Worm (Caenorhabditis elegans) whole organism, young adult: ENCODE data around the gene wrt-8.

Experiments used
- D2030.7 ChIP-seq: fragments of 200-800 bp; sonication (Bioruptor generic); IDR thresholded peaks from 2 replicates; pipeline ENCODE4 v1.3.6; 2022; ENCODE audit warnings: missing genetic modification reagents, missing genetic modification characterization, missing compliant biosample characterization
- F39B2.1 ChIP-seq: fragments of 200-800 bp; sonication (Bioruptor generic); IDR thresholded peaks from 2 replicates; pipeline ENCODE4 v1.3.6; 2022; ENCODE audit warnings: missing genetic modification reagents, missing genetic modification characterization, missing compliant biosample characterization
- T07F8.4 ChIP-seq: sonication (generic microtip); optimal IDR thresholded peaks from 2 replicates; lab custom pipeline; 2016; ENCODE audit warnings: mild to moderate bottlenecking, missing genetic modification characterization, moderate library complexity, missing compliant biosample characterization
- Y56A3A.18 ChIP-seq: fragments of 200-800 bp; sonication (Bioruptor generic); IDR thresholded peaks from 2 replicates; pipeline ENCODE4 v1.3.6; 2022; ENCODE audit warnings: missing genetic modification reagents, missing genetic modification characterization, missing compliant biosample characterization
- Y95B8A.8 ChIP-seq: fragments of 200-800 bp; sonication (Bioruptor generic); IDR thresholded peaks from 2 replicates; pipeline ENCODE4 v1.3.6; 2022; ENCODE audit warnings: missing genetic modification reagents, missing genetic modification characterization, missing compliant biosample characterization
- atf-7 ChIP-seq: sonication (generic microtip); optimal IDR thresholded peaks from 2 replicates; lab custom pipeline; 2017; ENCODE audit warnings: mild to moderate bottlenecking, missing genetic modification characterization, missing compliant biosample characterization
- attf-3 ChIP-seq: fragments of 200-800 bp; sonication (Bioruptor generic); conservative IDR thresholded peaks from 2 replicates; pipeline ENCODE4 v1.3.6; 2022; ENCODE audit warnings: missing genetic modification reagents, missing genetic modification characterization, missing compliant biosample characterization
- attf-5 ChIP-seq: fragments of 200-800 bp; sonication (Bioruptor generic); optimal IDR thresholded peaks from 2 replicates; lab custom pipeline; 2018; ENCODE audit warnings: mild to moderate bottlenecking, missing genetic modification characterization, missing compliant biosample characterization
- bed-2 ChIP-seq: fragments of 200-800 bp; sonication (Bioruptor generic); IDR thresholded peaks from 2 replicates; pipeline ENCODE4 v1.3.6; 2022; ENCODE audit warnings: missing genetic modification reagents, missing genetic modification characterization, missing compliant biosample characterization
- cebp-1 ChIP-seq, 2 experiments: fragments of 200-800 bp in 1 of 2; sonication (Bioruptor generic) in 1 of 2; sonication (generic microtip) in 1 of 2; IDR thresholded peaks in 1 of 2; optimal IDR thresholded peaks in 1 of 2; 2 replicates each; pipeline versions ENCODE4 v1.3.6 to Lab custom; 2017 to 2022; ENCODE audit warnings: missing compliant biosample characterization in 2 of 2, missing genetic modification characterization in 2 of 2, mild to moderate bottlenecking in 1 of 2, missing genetic modification reagents in 1 of 2, moderate library complexity in 1 of 2
- chd-7 ChIP-seq: sonication (generic microtip); optimal IDR thresholded peaks from 2 replicates; lab custom pipeline; 2016; ENCODE audit warnings: mild to moderate bottlenecking, missing genetic modification characterization, moderate library complexity, missing compliant biosample characterization
- gei-17 ChIP-seq: fragments of 200-800 bp; sonication (Bioruptor generic); optimal IDR thresholded peaks from 2 replicates; lab custom pipeline; 2018; ENCODE audit warnings: mild to moderate bottlenecking, missing genetic modification characterization, missing compliant biosample characterization
- hmg-1.2 ChIP-seq: fragments of 200-800 bp; sonication (Bioruptor generic); IDR thresholded peaks from 2 replicates; pipeline ENCODE4 v1.3.6; 2022; ENCODE audit warnings: missing genetic modification reagents, missing genetic modification characterization, missing compliant biosample characterization
- hmg-20 ChIP-seq: fragments of 200-800 bp; sonication (Bioruptor generic); IDR thresholded peaks from 2 replicates; pipeline ENCODE4 v1.3.6; 2022; ENCODE audit warnings: missing genetic modification reagents, missing genetic modification characterization, missing compliant biosample characterization
- hrde-1 ChIP-seq: sonication (generic microtip); optimal IDR thresholded peaks from 2 replicates; lab custom pipeline; 2016; ENCODE audit warnings: missing genetic modification characterization, mild to moderate bottlenecking, missing compliant biosample characterization, moderate library complexity, missing genotype, missing genetic modification reagents, borderline replicate concordance
- hsf-1 ChIP-seq: fragments of 200-800 bp; sonication (Bioruptor generic); IDR thresholded peaks from 2 replicates; pipeline ENCODE4 v1.3.6; 2022; ENCODE audit warnings: missing genetic modification reagents, missing genetic modification characterization, missing compliant biosample characterization
- let-607 ChIP-seq, 2 experiments: fragments of 200-800 bp in 1 of 2; sonication (Bioruptor generic) in 1 of 2; sonication (generic microtip) in 1 of 2; optimal IDR thresholded peaks; 2 replicates each; lab custom pipeline; 2016 to 2018; ENCODE audit warnings: mild to moderate bottlenecking in 2 of 2, missing compliant biosample characterization in 2 of 2, missing genetic modification characterization in 2 of 2, moderate library complexity in 2 of 2, missing genotype in 1 of 2
- lsl-1 ChIP-seq: fragments of 200-800 bp; sonication (Bioruptor generic); optimal IDR thresholded peaks from 2 replicates; lab custom pipeline; 2018; ENCODE audit warnings: mild to moderate bottlenecking, missing genetic modification characterization, moderate library complexity, missing compliant biosample characterization
- mel-28 ChIP-seq: sonication (generic microtip); optimal IDR thresholded peaks from 2 replicates; lab custom pipeline; 2016; ENCODE audit warnings: borderline replicate concordance, mild to moderate bottlenecking, missing genetic modification characterization, missing compliant biosample characterization
- nfya-1 ChIP-seq: sonication (generic microtip); optimal IDR thresholded peaks from 2 replicates; lab custom pipeline; 2017; ENCODE audit warnings: antibody characterized with exemption, missing compliant biosample characterization, missing genetic modification characterization, borderline replicate concordance; ENCODE audit not compliant: insufficient read depth
- nhr-179 ChIP-seq: sonication (generic microtip); optimal IDR thresholded peaks from 2 replicates; lab custom pipeline; 2016; ENCODE audit warnings: mild to moderate bottlenecking, missing genetic modification characterization, missing compliant biosample characterization
- nhr-80 ChIP-seq: sonication (generic microtip); optimal IDR thresholded peaks from 2 replicates; lab custom pipeline; 2016; ENCODE audit warnings: missing genetic modification characterization, missing compliant biosample characterization
- rcor-1 ChIP-seq: fragments of 200-800 bp; sonication (Bioruptor generic); IDR thresholded peaks from 2 replicates; pipeline ENCODE4 v1.3.6; 2022; ENCODE audit warnings: missing genetic modification reagents, missing genetic modification characterization, missing compliant biosample characterization
- sdz-38 ChIP-seq: sonication (generic microtip); optimal IDR thresholded peaks from 2 replicates; lab custom pipeline; 2016; ENCODE audit warnings: missing genotype, missing genetic modification characterization, missing compliant biosample characterization
- unc-62 ChIP-seq: fragments of 150-350 bp; optimal IDR thresholded peaks from 2 replicates; lab custom pipeline; 2014; ENCODE audit warnings: missing biosample characterization, missing genetic modification reagents, missing genetic modification characterization
- zim-3 ChIP-seq: sonication (generic microtip); optimal IDR thresholded peaks from 2 replicates; lab custom pipeline; 2017; ENCODE audit warnings: mild to moderate bottlenecking, missing genetic modification characterization, moderate library complexity, missing compliant biosample characterization
- ztf-22 ChIP-seq: fragments of 200-800 bp; sonication (Bioruptor generic); optimal IDR thresholded peaks from 2 replicates; lab custom pipeline; 2018; ENCODE audit warnings: mild to moderate bottlenecking, missing genetic modification characterization, moderate library complexity, missing compliant biosample characterization
- ztf-25 ChIP-seq: fragments of 200-800 bp; sonication (Bioruptor generic); IDR thresholded peaks from 2 replicates; pipeline ENCODE4 v1.3.6; 2022; ENCODE audit warnings: missing genetic modification reagents, missing genetic modification characterization, missing compliant biosample characterization
- ztf-26 ChIP-seq: sonication (generic microtip); optimal IDR thresholded peaks from 2 replicates; lab custom pipeline; 2017; ENCODE audit warnings: missing genetic modification characterization, missing compliant biosample characterization
- ztf-28 ChIP-seq: fragments of 200-800 bp; sonication (Bioruptor generic); IDR thresholded peaks from 2 replicates; pipeline ENCODE4 v1.3.6; 2022; ENCODE audit warnings: missing genetic modification reagents, missing genetic modification characterization, missing compliant biosample characterization
- ztf-6 ChIP-seq: fragments of 200-800 bp; sonication (Bioruptor generic); IDR thresholded peaks from 2 replicates; pipeline ENCODE4 v1.3.6; 2022; ENCODE audit warnings: missing genetic modification reagents, missing genetic modification characterization, missing compliant biosample characterization

The wrt-8 gene

DNA sequence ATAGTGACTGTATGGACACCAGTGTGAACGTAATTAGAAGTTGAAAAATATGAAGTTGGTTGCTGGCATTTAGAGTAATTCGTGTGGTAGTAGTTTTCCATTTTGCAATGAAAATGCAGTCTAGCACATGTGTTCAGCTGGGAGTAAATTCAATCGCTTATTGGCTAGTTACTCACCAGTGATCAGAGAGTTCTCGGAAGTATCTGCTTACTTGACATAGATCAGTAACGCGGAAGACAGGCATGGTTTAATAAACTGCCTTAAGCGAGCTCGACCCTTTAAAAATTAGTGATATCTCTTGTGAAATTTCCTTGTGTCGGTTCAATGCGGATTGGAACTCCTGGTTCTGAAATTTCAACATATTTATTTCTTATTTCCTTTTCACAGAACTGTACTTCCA is 31.8 kb upstream of the wrt-8 start, which contains the start of gene srh-52 (continued):
- no peak for TF ChIP-seq attf-5
- TF ChIP-seq chd-7 (tag; lab: Kevin White, UChicago): no peak
- no peak for TF ChIP-seq attf-3 (GFP tag; lab: Robert Waterston, UW)
- TF ChIP-seq, all 124 proteins: peak for 0

- TF ChIP-seq nhr-179 (tag; lab: Kevin White, UChicago): no peak
These were observed 25.3 kb upstream of the wrt-8 start, which contains the start of gene nhr-269 for ce11 chrV:15369707-15370106. Gene nhr-269, minus strand, starts transcription at chrV:15369807.

DNA sequence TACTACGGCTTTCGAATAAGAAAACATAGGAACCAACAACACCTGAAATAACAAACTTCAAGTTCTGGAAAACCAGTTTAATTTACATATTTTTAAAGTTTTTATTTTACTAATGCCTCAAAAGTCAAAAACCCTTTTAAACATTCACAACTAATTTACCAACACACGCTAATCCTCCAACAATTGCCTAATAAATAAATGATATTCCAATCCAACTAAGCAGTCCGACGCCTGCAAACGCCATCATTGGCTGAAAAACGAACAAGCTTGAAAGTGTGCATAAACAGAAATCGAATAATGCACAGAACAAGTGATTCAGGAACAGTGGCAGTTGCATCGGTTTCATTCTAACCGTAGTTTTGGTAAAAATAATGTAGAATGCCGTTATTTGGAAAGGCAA is 23.4 kb upstream of the wrt-8 start:
- no peak for TF ChIP-seq nfya-1
- no peak for TF ChIP-seq Y95B8A.8 (GFP tag; lab: Robert Waterston, UW)
- no peak for TF ChIP-seq F39B2.1
- TF ChIP-seq ztf-28 (GFP tag; lab: Robert Waterston, UW): no peak
- no peak for TF ChIP-seq sdz-38
- TF ChIP-seq hmg-20: no peak
- no peak for TF ChIP-seq hsf-1 (GFP tag; lab: Robert Waterston, UW)
- no peak for TF ChIP-seq zim-3 (tag; lab: Kevin White, UChicago)

DNA sequence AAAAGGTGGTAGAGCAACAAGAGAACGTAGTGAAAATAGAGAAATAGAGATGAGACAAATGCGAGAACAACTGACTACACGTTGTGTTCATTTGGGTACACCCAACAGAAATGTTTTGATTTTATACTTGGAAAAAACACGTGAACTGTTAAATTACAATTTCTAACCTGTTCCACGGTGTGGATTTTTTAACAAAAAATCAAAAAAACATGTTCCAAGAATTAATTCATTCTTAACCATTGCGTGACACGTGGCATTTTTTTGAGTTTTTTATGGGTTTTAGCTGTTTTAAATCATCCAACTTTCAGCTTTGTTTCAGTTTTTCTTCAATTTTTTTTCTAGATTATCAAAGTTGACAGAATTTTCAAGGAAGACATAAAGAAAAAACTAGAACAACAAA is 17.0 kb upstream of the wrt-8 start, which contains the start of gene ech-1.1:
ech-1.1 (minus strand) TSS at position 101 of the 400 bp plus-strand sequence.
- 0 out of 2 replicates have a peak, but pooled peaks have one; percentile 45 for TF ChIP-seq hmg-1.2 (GFP tag; lab: Robert Waterston, UW)

DNA sequence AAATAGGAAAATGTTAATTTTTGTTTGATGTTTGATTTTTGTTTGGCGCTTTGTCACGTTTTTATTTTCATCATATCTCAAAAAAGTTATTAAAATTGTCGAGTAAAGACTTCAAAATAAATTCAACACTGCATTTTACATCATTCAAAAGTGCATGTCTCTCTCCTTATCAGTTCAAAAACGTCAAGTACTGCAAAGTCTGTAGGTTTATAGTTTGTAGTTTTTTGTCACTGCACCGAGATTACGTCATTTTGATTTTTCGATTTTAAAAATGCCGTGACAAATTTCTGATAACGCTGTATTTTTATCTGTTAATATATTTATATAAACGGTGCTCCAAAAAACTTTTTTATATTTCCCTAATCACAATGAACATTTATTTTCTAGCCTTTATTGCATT is 10.3 kb upstream of the wrt-8 start, which contains the start of gene C29F3.7:
C29F3.7 (plus strand) TSS at position 254 of the 400 bp plus-strand sequence.
- TF ChIP-seq let-607 (tag; optimal IDR thresholded peaks at IDR 0.05; lab: Kevin White, UChicago) (no peak), T07F8.4 (tag; lab: Kevin White, UChicago) (no peak), ztf-22 (GFP tag; lab: Kevin White, UChicago) (peak; percentile 78), ztf-25 (no peak), nhr-80 (peak; percentile 92), hrde-1 (tag; lab: Kevin White, UChicago) (no peak), Y56A3A.18 (no peak), ztf-28 (GFP tag; lab: Robert Waterston, UW) (no peak), D2030.7 (no peak), lsl-1 (GFP tag; lab: Kevin White, UChicago) (no peak), gei-17 (GFP tag; lab: Kevin White, UChicago) (no peak), atf-7 (tag; lab: Kevin White, UChicago) (peak; percentile 85), unc-62 (GFP tag; lab: Kevin White, UChicago) (peak; percentile 49), mel-28 (no peak), hmg-20 (no peak), ztf-26 (tag; lab: Kevin White, UChicago) (no peak), cebp-1 (GFP tag; IDR thresholded peaks at IDR 0.05; lab: Robert Waterston, UW) (peak; percentile 16; the same call in 1 of the 2 replicates), cebp-1 (tag; optimal IDR thresholded peaks at IDR 0.05; lab: Kevin White, UChicago) (no peak), rcor-1 (GFP tag; lab: Robert Waterston, UW) (no peak), bed-2 (no peak)

DNA sequence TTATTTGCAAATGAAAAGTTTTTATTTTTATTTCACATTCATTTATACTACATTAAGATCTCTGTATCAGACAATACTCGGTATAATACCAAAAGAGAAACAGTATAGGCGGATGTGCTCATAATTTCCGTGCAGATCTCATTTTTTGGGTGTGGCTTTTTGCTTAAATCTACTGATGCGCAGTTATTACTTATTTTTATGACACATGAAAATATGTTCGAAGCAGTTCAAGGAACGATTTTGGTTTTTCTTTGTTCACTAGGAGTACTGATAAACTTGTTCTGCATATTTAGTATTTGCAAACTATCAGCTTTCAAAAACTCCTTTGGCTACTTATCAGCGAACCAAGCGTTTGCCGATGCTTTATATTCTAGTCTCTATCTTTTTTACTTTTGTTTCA is 8.0 kb upstream of the wrt-8 start, which contains the start of gene srx-58:
srx-58 (plus strand) TSS at position 301 of the 400 bp plus-strand sequence.
- TF ChIP-seq ztf-6 (GFP tag; lab: Robert Waterston, UW): no peak
